Fruit fly (Drosophila melanogaster): Measurements from ENCODE around the gene Wnt5.

- TF ChIP-seq usp (GFP tag; optimal IDR thresholded peaks at IDR 0.05) = no peak
- TF ChIP-seq EcR (GFP tag; optimal IDR thresholded peaks at IDR 0.05) = no peak
- no peak for TF ChIP-seq CG8478 (optimal IDR thresholded peaks at IDR 0.05)
- no peak for TF ChIP-seq pan (optimal IDR thresholded peaks at IDR 0.05)
These were observed 38.1 kb upstream of the Wnt5 start for dm6 chrX:18543328-18543727.
